Worm (Caenorhabditis elegans): ENCODE measurements around the gene mxl-3.

ce11 chrX:13324326-13324725 is 26.3 kb downstream of the mxl-3 start:
- TF ChIP-seq hrde-1 (tag; optimal IDR thresholded peaks at IDR 0.05; ENCODE audit: borderline replicate concordance): no peak
- no peak for TF ChIP-seq ztf-6 (GFP tag; IDR thresholded peaks at IDR 0.05)
- TF ChIP-seq ama-1 (optimal IDR thresholded peaks at IDR 0.05): no peak
- TF ChIP-seq ama-1 (GFP tag; optimal IDR thresholded peaks at IDR 0.05): no peak
- no peak for TF ChIP-seq hlh-12 (tag; optimal IDR thresholded peaks at IDR 0.05)
- TF ChIP-seq lin-35 (GFP tag; optimal IDR thresholded peaks at IDR 0.05): no peak

All from whole organism, young adult.